Fruit fly (Drosophila melanogaster) whole organism, wandering third instar larva: Measurements from ENCODE around the gene sle.

Source experiments
- Abd-B ChIP-seq: fragments of >200 bp; optimal IDR thresholded peaks from 2 replicates; lab custom pipeline; 2017; ENCODE audit warnings: missing biosample characterization, missing genetic modification characterization
- CG32264 ChIP-seq: fragments of 200-800 bp; sonication (Bioruptor generic); optimal IDR thresholded peaks from 2 replicates; lab custom pipeline; 2016; ENCODE audit warnings: missing biosample characterization, missing genetic modification characterization
- CG9705 ChIP-seq: fragments of 200-800 bp; sonication (Bioruptor generic); optimal IDR thresholded peaks from 2 replicates; lab custom pipeline; 2018; ENCODE audit warnings: missing biosample characterization, mild to moderate bottlenecking, missing genetic modification characterization
- CrebA ChIP-seq: fragments of 200-800 bp; sonication (Bioruptor generic); optimal IDR thresholded peaks from 2 replicates; lab custom pipeline; 2016; ENCODE audit warnings: missing biosample characterization, mild to moderate bottlenecking, missing genetic modification characterization, borderline replicate concordance
- Dfd ChIP-seq: fragments of >200 bp; optimal IDR thresholded peaks from 2 replicates; lab custom pipeline; 2017; ENCODE audit warnings: missing biosample characterization, missing genetic modification characterization
- Dif ChIP-seq: fragments of 200-275, 200-300 bp; sonication (Bioruptor generic); optimal IDR thresholded peaks from 2 replicates; lab custom pipeline; 2018; ENCODE audit warnings: missing biosample characterization, missing genetic modification characterization; ENCODE audit not compliant: partially characterized antibody
- GATAd ChIP-seq: sonication (Bioruptor generic); optimal IDR thresholded peaks from 2 replicates; lab custom pipeline; 2016; ENCODE audit warnings: missing biosample characterization, missing genetic modification characterization
- HLH106 ChIP-seq: fragments of 200-800 bp; optimal IDR thresholded peaks from 3 replicates; lab custom pipeline; 2019; ENCODE audit warnings: missing biosample characterization, mild to moderate bottlenecking, missing genetic modification characterization, moderate library complexity
- Hnf4 ChIP-seq: fragments of 200-800 bp; sonication (Bioruptor generic); optimal IDR thresholded peaks from 2 replicates; lab custom pipeline; 2016; ENCODE audit warnings: missing biosample characterization, mild to moderate bottlenecking, missing genetic modification characterization
- Hr78 ChIP-seq: fragments of >200 bp; optimal IDR thresholded peaks from 2 replicates; lab custom pipeline; 2017; ENCODE audit warnings: missing biosample characterization, missing genetic modification characterization
- Hr83 ChIP-seq: fragments of 200-300 bp; sonication (Bioruptor generic); optimal IDR thresholded peaks from 2 replicates; lab custom pipeline; 2016; ENCODE audit warnings: missing biosample characterization, mild to moderate bottlenecking, missing genetic modification characterization, moderate library complexity; ENCODE audit not compliant: poor library complexity, severe bottlenecking
- Jra ChIP-seq: sonication (Bioruptor generic); optimal IDR thresholded peaks from 2 replicates; lab custom pipeline; 2016; ENCODE audit warnings: missing biosample characterization, missing genetic modification characterization
- Mio ChIP-seq: sonication (Bioruptor generic); optimal IDR thresholded peaks from 2 replicates; lab custom pipeline; 2016; ENCODE audit warnings: missing biosample characterization, missing genetic modification characterization
- Myc ChIP-seq: fragments of >200 bp; optimal IDR thresholded peaks from 2 replicates; lab custom pipeline; 2017
- N ChIP-seq: fragments of >200 bp; optimal IDR thresholded peaks from 2 replicates; lab custom pipeline; 2018; ENCODE audit warnings: missing biosample characterization, missing external identifiers, missing genetic modification characterization
- OdsH ChIP-seq: fragments of 200-800 bp; sonication (Bioruptor generic); optimal IDR thresholded peaks from 2 replicates; lab custom pipeline; 2016; ENCODE audit warnings: missing biosample characterization, mild to moderate bottlenecking, missing genetic modification characterization
- Rel ChIP-seq, 2 experiments: fragments of 200-800 bp; sonication (Bioruptor generic) in 1 of 2; optimal IDR thresholded peaks; 2 replicates in 1 of 2; 3 replicates in 1 of 2; lab custom pipeline; 2016 to 2019; ENCODE audit warnings: mild to moderate bottlenecking in 2 of 2, missing biosample characterization in 2 of 2, missing genetic modification characterization in 2 of 2, moderate library complexity in 1 of 2
- Sp1 ChIP-seq: fragments of 200-800 bp; sonication (Bioruptor generic); optimal IDR thresholded peaks from 3 replicates; lab custom pipeline; 2019; ENCODE audit warnings: missing biosample characterization, mild to moderate bottlenecking, missing genetic modification characterization, moderate library complexity
- Vsx2 ChIP-seq: fragments of 200-300, 225-300 bp; sonication (Bioruptor generic); optimal IDR thresholded peaks from 2 replicates; lab custom pipeline; 2018; ENCODE audit warnings: missing biosample characterization, missing genetic modification characterization; ENCODE audit not compliant: partially characterized antibody
- dl ChIP-seq, 2 experiments: fragments of 175-275, 200-275 bp in 1 of 2; fragments of 200-275 bp in 1 of 2; sonication (Bioruptor generic); optimal IDR thresholded peaks; lab custom pipeline; 2018; ENCODE audit warnings: mild to moderate bottlenecking in 2 of 2, missing biosample characterization in 2 of 2, missing genetic modification characterization in 2 of 2, moderate library complexity in 2 of 2; ENCODE audit not compliant: partially characterized antibody in 2 of 2, insufficient read depth in 1 of 2
- dmrt93B ChIP-seq: fragments of 200-800 bp; sonication (Bioruptor generic); optimal IDR thresholded peaks from 2 replicates; lab custom pipeline; 2018; ENCODE audit warnings: missing biosample characterization, mild to moderate bottlenecking, missing genetic modification characterization
- dsf ChIP-seq: sonication (Bioruptor generic); optimal IDR thresholded peaks from 2 replicates; lab custom pipeline; 2016; ENCODE audit warnings: missing biosample characterization, missing genetic modification characterization, borderline replicate concordance
- foxo ChIP-seq, 2 experiments: fragments of 200-800 bp; sonication (Bioruptor generic); optimal IDR thresholded peaks; 2 replicates in 1 of 2; 3 replicates in 1 of 2; lab custom pipeline; 2016 to 2017; ENCODE audit warnings: missing biosample characterization in 2 of 2, missing genetic modification characterization in 2 of 2
- fru ChIP-seq: fragments of 200-800 bp; sonication (Bioruptor generic); optimal IDR thresholded peaks from 3 replicates; lab custom pipeline; 2016; ENCODE audit warnings: missing biosample characterization, mild to moderate bottlenecking, missing genetic modification characterization
- h ChIP-seq: fragments of 200-800 bp; sonication (Bioruptor generic); optimal IDR thresholded peaks from 3 replicates; lab custom pipeline; 2016; ENCODE audit warnings: missing biosample characterization, mild to moderate bottlenecking, missing genetic modification characterization
- jim ChIP-seq: fragments of 175-275, 200-325 bp; sonication (Bioruptor generic); optimal IDR thresholded peaks from 2 replicates; lab custom pipeline; 2016; ENCODE audit warnings: missing biosample characterization, mild to moderate bottlenecking, missing genetic modification characterization
- lola ChIP-seq: fragments of >200 bp; optimal IDR thresholded peaks from 2 replicates; lab custom pipeline; 2017; ENCODE audit warnings: missing biosample characterization, missing genetic modification characterization
- psq ChIP-seq: fragments of 200-800 bp; sonication (Bioruptor generic); optimal IDR thresholded peaks from 3 replicates; lab custom pipeline; 2017; ENCODE audit warnings: missing biosample characterization, mild to moderate bottlenecking, missing genetic modification characterization, moderate library complexity
- sage ChIP-seq: fragments of 200-800 bp; sonication (Bioruptor generic); optimal IDR thresholded peaks from 2 replicates; lab custom pipeline; 2016; ENCODE audit warnings: missing biosample characterization, mild to moderate bottlenecking, missing genetic modification characterization
- sv ChIP-seq: fragments of 200-800 bp; sonication (Bioruptor generic); optimal IDR thresholded peaks from 3 replicates; lab custom pipeline; 2016; ENCODE audit warnings: missing biosample characterization, missing genetic modification characterization
- tai ChIP-seq: sonication (Bioruptor generic); optimal IDR thresholded peaks from 2 replicates; lab custom pipeline; 2016; ENCODE audit warnings: missing biosample characterization, missing genetic modification characterization
- usp ChIP-seq: fragments of >200 bp; optimal IDR thresholded peaks from 2 replicates; lab custom pipeline; 2017; ENCODE audit warnings: missing biosample characterization, missing genetic modification characterization
- woc ChIP-seq: sonication (Bioruptor generic); optimal IDR thresholded peaks from 2 replicates; lab custom pipeline; 2016; ENCODE audit warnings: missing biosample characterization, mild to moderate bottlenecking, missing genetic modification characterization

The sle gene

dm6 chr3R:10352844-10353243 lies 19.9 kb downstream of the sle start:
- no peak for TF ChIP-seq Dfd (GFP tag; lab: Kevin White, UChicago)
- no peak for TF ChIP-seq Vsx2 (GFP tag; lab: Kevin White, UChicago)
- TF ChIP-seq lola (GFP tag; lab: Kevin White, UChicago): no peak
- TF ChIP-seq psq (GFP tag; lab: Kevin White, UChicago): peak; percentile 1
- peak; percentile 41 for TF ChIP-seq fru (GFP tag; lab: Kevin White, UChicago)
- no peak for TF ChIP-seq GATAd (GFP tag; lab: Kevin White, UChicago)

dm6 chr3R:10353932-10354703 lies 21.2 kb downstream of the sle start:
- peak; percentile 9 for TF ChIP-seq HLH106 (tag; lab: Kevin White, UChicago)
- TF ChIP-seq OdsH (GFP tag; lab: Kevin White, UChicago): peak; percentile 16
- no peak for TF ChIP-seq sv (GFP tag; lab: Kevin White, UChicago)
- peak; percentile 2 for TF ChIP-seq woc (GFP tag; lab: Kevin White, UChicago)
- peak; percentile 41 for TF ChIP-seq h (GFP tag; lab: Kevin White, UChicago)
- no peak for TF ChIP-seq Jra
- peak; percentile 12 for TF ChIP-seq psq (GFP tag; lab: Kevin White, UChicago)
- peak in 1 of 2 experiments; percentile 44 for TF ChIP-seq foxo (GFP tag; optimal IDR thresholded peaks at IDR 0.05; lab: Kevin White, UChicago)
- TF ChIP-seq Myc: no peak
- no peak for TF ChIP-seq lola (GFP tag; lab: Kevin White, UChicago)
- no peak for TF ChIP-seq CrebA (GFP tag; lab: Kevin White, UChicago)
- TF ChIP-seq Hr83 (GFP tag; lab: Kevin White, UChicago): no peak
- TF ChIP-seq Rel (GFP tag; optimal IDR thresholded peaks at IDR 0.05; lab: Kevin White, UChicago): no peak
- TF ChIP-seq Rel (tag; optimal IDR thresholded peaks at IDR 0.05; lab: Kevin White, UChicago): peak; percentile 24
- no peak for TF ChIP-seq jim (GFP tag; lab: Kevin White, UChicago)
- no peak for TF ChIP-seq usp (GFP tag; lab: Kevin White, UChicago)
- TF ChIP-seq sage: no peak
- peak; percentile 33 for TF ChIP-seq fru (GFP tag; lab: Kevin White, UChicago)
- TF ChIP-seq Mio: no peak
- peak; percentile 3 for TF ChIP-seq Sp1 (GFP tag; lab: Kevin White, UChicago)
- TF ChIP-seq CG9705: no peak
- no peak for TF ChIP-seq CG32264
- no peak for TF ChIP-seq Hnf4 (GFP tag; lab: Kevin White, UChicago)
- TF ChIP-seq, all 38 proteins: peak for 9

dm6 chr3R:10355840-10356562 lies 23.1 kb downstream of the sle start:
- TF ChIP-seq sage (no peak), Dif (GFP tag; lab: Kevin White, UChicago) (peak; percentile 47), dl (GFP tag; optimal IDR thresholded peaks at IDR 0.05; lab: Kevin White, UChicago; ENCODE audit: insufficient read depth in 1 of 2, partially characterized antibody in 2 of 2) (peak in 1 of 2 experiments; percentile 41), lola (GFP tag; lab: Kevin White, UChicago) (no peak), psq (GFP tag; lab: Kevin White, UChicago) (peak; percentile 57), foxo (GFP tag; optimal IDR thresholded peaks at IDR 0.05; lab: Kevin White, UChicago) (no peak), woc (GFP tag; lab: Kevin White, UChicago) (no peak), Vsx2 (GFP tag; lab: Kevin White, UChicago) (peak; percentile 35)
- TF ChIP-seq, all 38 proteins: peak for 4

dm6 chr3R:10356563-10357363 lies 23.8 kb downstream of the sle start:
- TF ChIP-seq sv (GFP tag; lab: Kevin White, UChicago): peak; percentile 86
- TF ChIP-seq Abd-B (GFP tag; lab: Kevin White, UChicago): no peak
- peak; percentile 94 for TF ChIP-seq OdsH (GFP tag; lab: Kevin White, UChicago)
- peak; percentile 66 for TF ChIP-seq dsf
- TF ChIP-seq HLH106 (tag; lab: Kevin White, UChicago): peak; percentile 94
- peak; percentile 78 for TF ChIP-seq dmrt93B (GFP tag; lab: Kevin White, UChicago)
- TF ChIP-seq Dif (GFP tag; lab: Kevin White, UChicago): no peak
- peak; percentile 92 for TF ChIP-seq CG9705
- no peak for TF ChIP-seq jim (GFP tag; lab: Kevin White, UChicago)
- TF ChIP-seq Hr83 (GFP tag; lab: Kevin White, UChicago): peak; percentile 8
- peak; percentile 96 for TF ChIP-seq Sp1 (GFP tag; lab: Kevin White, UChicago)
- TF ChIP-seq Hr78: no peak
- peak; percentile 47 for TF ChIP-seq Mio
- TF ChIP-seq tai (GFP tag; lab: Kevin White, UChicago): no peak
- peak; percentile 95 for TF ChIP-seq h (GFP tag; lab: Kevin White, UChicago)
- peak; percentile 89 for TF ChIP-seq Rel (GFP tag; optimal IDR thresholded peaks at IDR 0.05; lab: Kevin White, UChicago)
- TF ChIP-seq Rel (tag; optimal IDR thresholded peaks at IDR 0.05; lab: Kevin White, UChicago): peak; percentile 75
- TF ChIP-seq N (GFP tag; lab: Kevin White, UChicago): no peak
- TF ChIP-seq Jra: peak; percentile 88
- TF ChIP-seq usp (GFP tag; lab: Kevin White, UChicago): no peak
- TF ChIP-seq CrebA (GFP tag; lab: Kevin White, UChicago): peak; percentile 32
- TF ChIP-seq dl (GFP tag; optimal IDR thresholded peaks at IDR 0.05; lab: Kevin White, UChicago; ENCODE audit: insufficient read depth in 1 of 2, partially characterized antibody in 2 of 2): no peak
- no peak for TF ChIP-seq Vsx2 (GFP tag; lab: Kevin White, UChicago)
- TF ChIP-seq psq (GFP tag; lab: Kevin White, UChicago): peak; percentile 94
- peak; percentile 96 for TF ChIP-seq fru (GFP tag; lab: Kevin White, UChicago)
- TF ChIP-seq Dfd (GFP tag; lab: Kevin White, UChicago): peak; percentile 9
- TF ChIP-seq lola (GFP tag; lab: Kevin White, UChicago): no peak
